Worm (Caenorhabditis elegans): Measurements from ENCODE around the gene lap-2.

Gene lap-2

ce11 chrV:13082442-13083126 lies 39.1 kb downstream of the lap-2 start, which contains the start of gene C34B4.2:
C34B4.2 (plus strand) TSS chrV:13083055.
- TF ChIP-seq fkh-2 (tag; optimal IDR thresholded peaks at IDR 0.05) (no peak), jun-1 (tag; optimal IDR thresholded peaks at IDR 0.05) (peak; percentile 4), pqm-1 (tag; optimal IDR thresholded peaks at IDR 0.05) (peak; percentile 27), skn-1 (tag; optimal IDR thresholded peaks at IDR 0.05) (no peak), R02D3.7 (tag; optimal IDR thresholded peaks at IDR 0.05) (no peak), ZK546.5 (tag; optimal IDR thresholded peaks at IDR 0.05) (no peak), nhr-67 (tag; optimal IDR thresholded peaks at IDR 0.05) (no peak), nhr-25 (tag; optimal IDR thresholded peaks at IDR 0.05) (no peak), ztf-4 (tag; optimal IDR thresholded peaks at IDR 0.05) (no peak), ceh-16 (tag; optimal IDR thresholded peaks at IDR 0.05) (no peak), hmg-11 (tag; optimal IDR thresholded peaks at IDR 0.05) (no peak), ztf-11 (tag; optimal IDR thresholded peaks at IDR 0.05) (no peak), aly-2 (tag; optimal IDR thresholded peaks at IDR 0.05) (no peak), mdl-1 (tag; optimal IDR thresholded peaks at IDR 0.05) (no peak), elt-1 (tag; optimal IDR thresholded peaks at IDR 0.05) (peak; percentile 16), ceh-9 (tag; optimal IDR thresholded peaks at IDR 0.05) (no peak), eor-1 (tag; optimal IDR thresholded peaks at IDR 0.05) (no peak), pha-4 (tag; optimal IDR thresholded peaks at IDR 0.05) (peak; percentile 96), snpc-4 (tag; optimal IDR thresholded peaks at IDR 0.05) (no peak), nhr-28 (tag; optimal IDR thresholded peaks at IDR 0.05) (no peak), nfya-1 (tag; optimal IDR thresholded peaks at IDR 0.05; ENCODE audit: insufficient read depth) (peak; percentile 60), ama-1 (optimal IDR thresholded peaks at IDR 0.05) (peak; percentile 29), lin-39 (tag; optimal IDR thresholded peaks at IDR 0.05) (peak; percentile 77), tbx-2 (tag; optimal IDR thresholded peaks at IDR 0.05) (peak; percentile 53), nhr-11 (tag; optimal IDR thresholded peaks at IDR 0.05) (peak; percentile 63), ceh-82 (tag; optimal IDR thresholded peaks at IDR 0.05) (no peak), lsy-12 (tag; optimal IDR thresholded peaks at IDR 0.05) (peak; percentile 13), daf-12 (tag; optimal IDR thresholded peaks at IDR 0.05) (no peak), ceh-28 (tag; optimal IDR thresholded peaks at IDR 0.05) (no peak), fos-1 (tag; optimal IDR thresholded peaks at IDR 0.05) (no peak), nhr-43 (tag; optimal IDR thresholded peaks at IDR 0.05; ENCODE audit: poor library complexity, severe bottlenecking) (peak; percentile 5), elt-2 (tag; optimal IDR thresholded peaks at IDR 0.05) (peak; percentile 88)

- peak; percentile 3 for TF ChIP-seq snpc-4 (tag; optimal IDR thresholded peaks at IDR 0.05)
- peak; percentile 32 for TF ChIP-seq elt-2 (tag; optimal IDR thresholded peaks at IDR 0.05)
- TF ChIP-seq elt-3 (tag; optimal IDR thresholded peaks at IDR 0.05): no peak
- TF ChIP-seq lin-39 (tag; optimal IDR thresholded peaks at IDR 0.05): peak; percentile 35
Measured at ce11 chrV:13083751-13084672, 40.5 kb downstream of the lap-2 start.

- TF ChIP-seq eor-1 (tag; optimal IDR thresholded peaks at IDR 0.05): no peak
- no peak for TF ChIP-seq unc-39 (tag; optimal IDR thresholded peaks at IDR 0.05)
- TF ChIP-seq elt-2 (tag; optimal IDR thresholded peaks at IDR 0.05): peak; percentile 88
- TF ChIP-seq jun-1 (tag; optimal IDR thresholded peaks at IDR 0.05): peak; percentile 36
- TF ChIP-seq unc-62 (GFP tag; optimal IDR thresholded peaks at IDR 0.05): no peak
- TF ChIP-seq pqm-1 (tag; optimal IDR thresholded peaks at IDR 0.05): peak; percentile 65
- TF ChIP-seq elt-3 (tag; optimal IDR thresholded peaks at IDR 0.05): peak in 1 of 3 experiments; percentile 5
- peak; percentile 43 for TF ChIP-seq nhr-23 (tag; optimal IDR thresholded peaks at IDR 0.05)
Measured at ce11 chrV:13085227-13085640, 41.7 kb downstream of the lap-2 start.

Measured in whole organism, L3 larva.